Fruit fly (Drosophila melanogaster) whole organism, embryonic: Measurements from ENCODE around the gene CG31627.

ENCODE experiments used
- BEAF-32 ChIP-seq: fragments of 200-800 bp; sonication (Bioruptor generic); optimal IDR thresholded peaks from 3 replicates; lab custom pipeline; 2017; ENCODE audit warnings: missing biosample characterization, missing genetic modification characterization, mild to moderate bottlenecking, moderate library complexity, missing genetic modification reagents
- Bteb2 ChIP-seq: fragments of 200-800 bp; sonication (Bioruptor generic); optimal IDR thresholded peaks from 2 replicates; lab custom pipeline; 2016; ENCODE audit warnings: missing biosample characterization, missing genetic modification characterization
- C15 ChIP-seq: fragments of 200-800 bp; sonication (Bioruptor generic); IDR thresholded peaks from 3 replicates; pipeline ENCODE4 v1.3.6; 2022; ENCODE audit warnings: missing biosample characterization, missing genetic modification characterization
- CG10431 ChIP-seq: fragments of 200-800 bp; sonication (Bioruptor generic); optimal IDR thresholded peaks from 3 replicates; lab custom pipeline; 2018; ENCODE audit warnings: missing biosample characterization, mild to moderate bottlenecking, missing genetic modification characterization
- CG10959 ChIP-seq: fragments of 200-800 bp; sonication (Bioruptor generic); IDR thresholded peaks from 2 replicates; pipeline ENCODE4 v1.3.6; 2022; ENCODE audit warnings: missing biosample characterization, missing genetic modification characterization
- CG1233 ChIP-seq: fragments of 200-800 bp; sonication (Bioruptor generic); optimal IDR thresholded peaks from 4 replicates; lab custom pipeline; 2018; ENCODE audit warnings: missing biosample characterization, mild to moderate bottlenecking, missing genetic modification characterization
- CG12769 ChIP-seq: fragments of 200-800 bp; sonication (Bioruptor generic); optimal IDR thresholded peaks from 2 replicates; lab custom pipeline; 2019; ENCODE audit warnings: missing biosample characterization, mild to moderate bottlenecking, missing genetic modification characterization, moderate library complexity
- CG15601 ChIP-seq: fragments of 200-800 bp; sonication (Bioruptor generic); optimal IDR thresholded peaks from 3 replicates; lab custom pipeline; 2019; ENCODE audit warnings: missing biosample characterization, mild to moderate bottlenecking, missing genetic modification characterization, moderate library complexity
- CG16779 ChIP-seq: fragments of 200-800 bp; sonication (Bioruptor generic); IDR thresholded peaks from 2 replicates; pipeline ENCODE4 v1.3.6; 2022; ENCODE audit warnings: missing biosample characterization, missing genetic modification characterization
- CG17802 ChIP-seq: fragments of 200-800 bp; sonication (Bioruptor generic); optimal IDR thresholded peaks from 2 replicates; lab custom pipeline; 2018; ENCODE audit warnings: missing biosample characterization, mild to moderate bottlenecking, missing genetic modification characterization, moderate library complexity
- CG18262 ChIP-seq: fragments of 200-800 bp; optimal IDR thresholded peaks from 3 replicates; lab custom pipeline; 2019; ENCODE audit warnings: missing biosample characterization, mild to moderate bottlenecking, missing genetic modification characterization, moderate library complexity
- CG18476 ChIP-seq: fragments of 200-800 bp; sonication (Bioruptor generic); optimal IDR thresholded peaks from 2 replicates; lab custom pipeline; 2016; ENCODE audit warnings: missing biosample characterization, mild to moderate bottlenecking, missing genetic modification characterization
- CG33557 ChIP-seq: fragments of 200-800 bp; sonication (Bioruptor generic); optimal IDR thresholded peaks from 2 replicates; lab custom pipeline; 2019; ENCODE audit warnings: missing biosample characterization, mild to moderate bottlenecking, missing genetic modification characterization, moderate library complexity
- CG3407 ChIP-seq: fragments of 200-800 bp; sonication (Bioruptor generic); optimal IDR thresholded peaks from 2 replicates; lab custom pipeline; 2018; ENCODE audit warnings: missing biosample characterization, mild to moderate bottlenecking, missing genetic modification characterization
- CG3838 ChIP-seq: fragments of 200-800 bp; sonication (Bioruptor generic); optimal IDR thresholded peaks from 3 replicates; lab custom pipeline; 2016; ENCODE audit warnings: missing biosample characterization, missing genetic modification characterization
- CG4282 ChIP-seq: fragments of 200-800 bp; sonication (Bioruptor generic); optimal IDR thresholded peaks from 2 replicates; lab custom pipeline; 2016; ENCODE audit warnings: missing biosample characterization, missing genetic modification characterization
- CG4328 ChIP-seq: fragments of 200-800 bp; sonication (Bioruptor generic); optimal IDR thresholded peaks from 3 replicates; lab custom pipeline; 2017; ENCODE audit warnings: missing biosample characterization, missing genetic modification reagents, missing genetic modification characterization
- CG7556 ChIP-seq: fragments of 200-800 bp; sonication (Bioruptor generic); optimal IDR thresholded peaks from 2 replicates; lab custom pipeline; 2017; ENCODE audit warnings: missing biosample characterization, mild to moderate bottlenecking, missing genetic modification characterization
- CG9727 ChIP-seq: fragments of 200-800 bp; sonication (Bioruptor generic); optimal IDR thresholded peaks from 3 replicates; lab custom pipeline; 2017; ENCODE audit warnings: missing biosample characterization, mild to moderate bottlenecking, missing genetic modification characterization
- CTCF ChIP-seq: fragments of 200-800 bp; sonication (Bioruptor generic); optimal IDR thresholded peaks from 2 replicates; lab custom pipeline; 2017; ENCODE audit warnings: missing biosample characterization, mild to moderate bottlenecking, missing genetic modification characterization, moderate library complexity
- Dll ChIP-seq: fragments of 200-800 bp; sonication (Bioruptor generic); IDR thresholded peaks from 4 replicates; pipeline ENCODE4 v1.3.6; 2022; ENCODE audit warnings: missing biosample characterization, missing genetic modification characterization; ENCODE audit not compliant: partially characterized antibody
- Doc2 ChIP-seq: fragments of 200-800 bp; sonication (Bioruptor generic); IDR thresholded peaks from 2 replicates; pipeline ENCODE4 v1.3.6; 2022; ENCODE audit warnings: missing biosample characterization, missing genetic modification characterization
- ERR ChIP-seq: fragments of 200-800 bp; sonication (Bioruptor generic); optimal IDR thresholded peaks from 2 replicates; lab custom pipeline; 2016; ENCODE audit warnings: missing biosample characterization, missing genetic modification characterization
- Fer3 ChIP-seq: fragments of 200-800 bp; sonication (Bioruptor generic); optimal IDR thresholded peaks from 2 replicates; lab custom pipeline; 2018; ENCODE audit warnings: missing biosample characterization, mild to moderate bottlenecking, missing genetic modification characterization, moderate library complexity
- H2.0 ChIP-seq: fragments of 200-800 bp; sonication (Bioruptor generic); IDR thresholded peaks from 2 replicates; pipeline ENCODE4 v1.3.6; 2022; ENCODE audit warnings: missing biosample characterization, missing genetic modification characterization
- Lpt ChIP-seq: fragments of >200 bp; optimal IDR thresholded peaks from 2 replicates; lab custom pipeline; 2018; ENCODE audit warnings: missing biosample characterization, missing genetic modification characterization
- MESR4 ChIP-seq: fragments of 200-800 bp; sonication (Bioruptor generic); optimal IDR thresholded peaks from 2 replicates; lab custom pipeline; 2018; ENCODE audit warnings: missing biosample characterization, mild to moderate bottlenecking, missing genetic modification characterization, moderate library complexity
- MTF-1 ChIP-seq: fragments of 200-800 bp; sonication (Bioruptor generic); optimal IDR thresholded peaks from 2 replicates; lab custom pipeline; 2018; ENCODE audit warnings: missing biosample characterization, mild to moderate bottlenecking, missing genetic modification characterization, borderline replicate concordance
- Med ChIP-seq: fragments of 200-800 bp; sonication (Bioruptor generic); peaks from one replicate; lab custom pipeline; 2016; ENCODE audit warnings: missing biosample characterization, missing genetic modification characterization, mild to moderate bottlenecking, inconsistent platforms, moderate library complexity
- NK7.1 ChIP-seq: fragments of 200-800 bp; sonication (Bioruptor generic); optimal IDR thresholded peaks from 3 replicates; lab custom pipeline; 2016; ENCODE audit warnings: missing biosample characterization, missing genetic modification characterization
- Nf-YA ChIP-seq: fragments of 200-800 bp; sonication (Bioruptor generic); IDR thresholded peaks from 2 replicates; pipeline ENCODE4 v1.3.6; 2022; ENCODE audit warnings: missing biosample characterization, missing genetic modification characterization
- Ravus ChIP-seq: fragments of 200-800 bp; sonication (Bioruptor generic); IDR thresholded peaks from 2 replicates; pipeline ENCODE4 v1.3.6; 2022; ENCODE audit warnings: missing biosample characterization, missing genetic modification characterization
- Scr ChIP-seq: fragments of 200-800 bp; sonication (Bioruptor generic); IDR thresholded peaks from 2 replicates; pipeline ENCODE4 v1.3.6; 2022; ENCODE audit warnings: missing biosample characterization, missing genetic modification characterization; ENCODE audit not compliant: partially characterized antibody
- Six4 ChIP-seq: fragments of 200-800 bp; sonication (Bioruptor generic); optimal IDR thresholded peaks from 2 replicates; lab custom pipeline; 2016; ENCODE audit warnings: missing biosample characterization, missing genetic modification characterization
- Xbp1 ChIP-seq: fragments of 200-800 bp; sonication (Bioruptor generic); optimal IDR thresholded peaks from 3 replicates; lab custom pipeline; 2016; ENCODE audit warnings: missing biosample characterization, mild to moderate bottlenecking, missing genetic modification characterization
- al ChIP-seq: fragments of 200-800 bp; sonication (Bioruptor generic); IDR thresholded peaks from 2 replicates; pipeline ENCODE4 v1.3.6; 2022; ENCODE audit warnings: missing biosample characterization, missing genetic modification characterization
- br ChIP-seq: fragments of >200 bp; optimal IDR thresholded peaks from 2 replicates; lab custom pipeline; 2017
- cg ChIP-seq: fragments of 200-800 bp; sonication (Bioruptor generic); optimal IDR thresholded peaks from 3 replicates; lab custom pipeline; 2019; ENCODE audit warnings: missing biosample characterization, mild to moderate bottlenecking, missing genetic modification characterization, moderate library complexity
- croc ChIP-seq: fragments of 200-800 bp; sonication (Bioruptor generic); conservative IDR thresholded peaks from 3 replicates; pipeline ENCODE4 v1.3.6; 2022; ENCODE audit warnings: missing biosample characterization, missing genetic modification characterization
- dmrt99B ChIP-seq: fragments of 200-800 bp; sonication (Bioruptor generic); optimal IDR thresholded peaks from 2 replicates; lab custom pipeline; 2018; ENCODE audit warnings: missing biosample characterization, mild to moderate bottlenecking, missing genetic modification characterization, moderate library complexity
- fd102C ChIP-seq: fragments of 200-800 bp; sonication (Bioruptor generic); optimal IDR thresholded peaks from 2 replicates; lab custom pipeline; 2018; ENCODE audit warnings: missing biosample characterization, mild to moderate bottlenecking, missing genetic modification characterization, moderate library complexity
- fd3F ChIP-seq: fragments of 200-800 bp; sonication (Bioruptor generic); optimal IDR thresholded peaks from 2 replicates; lab custom pipeline; 2018; ENCODE audit warnings: missing biosample characterization, mild to moderate bottlenecking, missing genetic modification characterization, moderate library complexity
- gcm ChIP-seq: fragments of 200-800 bp; sonication (Bioruptor generic); optimal IDR thresholded peaks from 2 replicates; lab custom pipeline; 2019; ENCODE audit warnings: missing biosample characterization, mild to moderate bottlenecking, missing genetic modification characterization, moderate library complexity
- gem ChIP-seq: fragments of 200-800 bp; sonication (Bioruptor generic); optimal IDR thresholded peaks from 2 replicates; lab custom pipeline; 2019; ENCODE audit warnings: missing biosample characterization, mild to moderate bottlenecking, missing genetic modification characterization, moderate library complexity
- gfzf ChIP-seq: fragments of 200-800 bp; sonication (Bioruptor generic); optimal IDR thresholded peaks from 2 replicates; lab custom pipeline; 2016; ENCODE audit warnings: missing biosample characterization, mild to moderate bottlenecking, missing genetic modification characterization, moderate library complexity
- gsb-n ChIP-seq: fragments of 200-800 bp; sonication (Bioruptor generic); optimal IDR thresholded peaks from 3 replicates; lab custom pipeline; 2018; ENCODE audit warnings: missing biosample characterization, mild to moderate bottlenecking, missing genetic modification characterization
- insv ChIP-seq, 2 experiments: fragments of 200-800 bp; sonication (Bioruptor generic); optimal IDR thresholded peaks; 3 replicates each; lab custom pipeline; 2016 to 2018; ENCODE audit warnings: missing biosample characterization in 2 of 2, missing genetic modification characterization in 2 of 2
- luna ChIP-seq: fragments of 200-800 bp; sonication (Bioruptor generic); optimal IDR thresholded peaks from 2 replicates; lab custom pipeline; 2016; ENCODE audit warnings: missing biosample characterization, missing genetic modification characterization
- repo ChIP-seq: fragments of 200-800 bp; sonication (Bioruptor generic); optimal IDR thresholded peaks from 2 replicates; lab custom pipeline; 2016; ENCODE audit warnings: missing biosample characterization, missing genetic modification characterization
- tgo ChIP-seq: fragments of 200-800 bp; sonication (Bioruptor generic); IDR thresholded peaks from 3 replicates; pipeline ENCODE4 v1.3.6; 2022; ENCODE audit warnings: missing biosample characterization, missing genetic modification characterization
- wek ChIP-seq: fragments of 200-800 bp; sonication (Bioruptor generic); optimal IDR thresholded peaks from 3 replicates; lab custom pipeline; 2018; ENCODE audit warnings: missing biosample characterization, mild to moderate bottlenecking, missing genetic modification characterization, moderate library complexity
- zfh1 ChIP-seq: fragments of 200-800 bp; sonication (Bioruptor generic); IDR thresholded peaks from 3 replicates; pipeline ENCODE4 v1.3.6; 2022; ENCODE audit warnings: missing biosample characterization, missing genetic modification characterization

CG31627 gene

dm6 chr2L:21149053-21149452 is 24.0 kb upstream of the CG31627 start (continued):
- no peak for TF ChIP-seq CG7556 (GFP tag; lab: Kevin White, UChicago)
- peak; percentile 27 for TF ChIP-seq CG1233 (GFP tag; lab: Kevin White, UChicago)
- no peak for TF ChIP-seq gfzf
- TF ChIP-seq cg = no peak
- peak; percentile 29 for TF ChIP-seq CG15601 (tag; lab: Kevin White, UChicago)
- no peak for TF ChIP-seq fd102C (GFP tag; lab: Kevin White, UChicago)
- TF ChIP-seq CG4282 (GFP tag; lab: Kevin White, UChicago) = no peak
- TF ChIP-seq CG18262 (tag; lab: Kevin White, UChicago) = peak; percentile 62
- peak; percentile 64 for TF ChIP-seq Six4 (GFP tag; lab: Kevin White, UChicago)
- TF ChIP-seq Xbp1 (GFP tag; lab: Kevin White, UChicago) = peak; percentile 57
- TF ChIP-seq wek (GFP tag; lab: Kevin White, UChicago) = no peak
- TF ChIP-seq Lpt = no peak
- no peak for TF ChIP-seq croc (GFP tag; lab: Robert Waterston, UW)
- TF ChIP-seq CTCF (GFP tag; lab: Kevin White, UChicago) = no peak
- no peak for TF ChIP-seq ERR
- peak; percentile 21 for TF ChIP-seq CG33557 (GFP tag; lab: Kevin White, UChicago)
- TF ChIP-seq zfh1 (GFP tag; lab: Robert Waterston, UW) = 0 out of 3 replicates have a peak, but pooled peaks have one; percentile 43
- TF ChIP-seq CG18476 = peak; percentile 7
- TF ChIP-seq MESR4 (GFP tag; lab: Kevin White, UChicago) = no peak
- TF ChIP-seq CG3838 = no peak
- TF ChIP-seq MTF-1 (GFP tag; lab: Kevin White, UChicago) = peak; percentile 12
- TF ChIP-seq CG3407 (GFP tag; lab: Kevin White, UChicago) = no peak
- no peak for TF ChIP-seq insv (GFP tag; optimal IDR thresholded peaks at IDR 0.05; lab: Kevin White, UChicago)
- peak; percentile 39 for TF ChIP-seq Fer3 (tag; lab: Kevin White, UChicago)
- no peak for TF ChIP-seq CG17802 (tag; lab: Kevin White, UChicago)
- TF ChIP-seq fd3F (GFP tag; lab: Kevin White, UChicago) = no peak
- no peak for TF ChIP-seq CG4328
- no peak for TF ChIP-seq br
- TF ChIP-seq CG10959 (GFP tag; lab: Robert Waterston, UW) = no peak
- TF ChIP-seq H2.0 (GFP tag; lab: Robert Waterston, UW) = no peak
- peak; percentile 42; the same call in 1 of the 3 replicates for TF ChIP-seq tgo (GFP tag; lab: Robert Waterston, UW)
- TF ChIP-seq Med (GFP tag; lab: Kevin White, UChicago) = peak; percentile 58
- no peak for TF ChIP-seq Doc2
- no peak for TF ChIP-seq luna (GFP tag; lab: Kevin White, UChicago)
- no peak; the same call in 1 of the 2 replicates for TF ChIP-seq Nf-YA
- TF ChIP-seq Scr = peak; percentile 67
- no peak for TF ChIP-seq gcm (GFP tag; lab: Kevin White, UChicago)
- TF ChIP-seq NK7.1 (GFP tag; lab: Kevin White, UChicago) = no peak
- TF ChIP-seq gsb-n (tag; lab: Kevin White, UChicago) = peak; percentile 50
- peak; percentile 53 for TF ChIP-seq Bteb2
- peak; percentile 58 for TF ChIP-seq al (GFP tag; lab: Robert Waterston, UW)
- peak; percentile 19 for TF ChIP-seq CG12769 (tag; lab: Kevin White, UChicago)
- TF ChIP-seq CG10431 (GFP tag; lab: Kevin White, UChicago) = no peak
- no peak for TF ChIP-seq C15 (GFP tag; lab: Robert Waterston, UW)
- no peak for TF ChIP-seq Ravus (GFP tag; lab: Robert Waterston, UW)
- peak; percentile 75 for TF ChIP-seq gem
- TF ChIP-seq CG9727 = peak; percentile 56
- TF ChIP-seq Dll (GFP tag; lab: Robert Waterston, UW) = peak; percentile 75
- peak; percentile 63 for TF ChIP-seq dmrt99B (tag; lab: Kevin White, UChicago)
- no peak for TF ChIP-seq repo (GFP tag; lab: Kevin White, UChicago)
- TF ChIP-seq BEAF-32 (GFP tag; lab: Kevin White, UChicago) = peak; percentile 72
- TF ChIP-seq CG16779 = no peak
